Worm (Caenorhabditis elegans) whole organism, late embryonic: Measurements from ENCODE around the gene mspn-1.

Experiments used
- ceh-24 ChIP-seq: sonication (generic microtip); optimal IDR thresholded peaks from 2 replicates; lab custom pipeline; 2016; ENCODE audit warnings: mild to moderate bottlenecking, missing genetic modification characterization, missing compliant biosample characterization
- fkh-6 ChIP-seq: sonication (generic microtip); optimal IDR thresholded peaks from 2 replicates; lab custom pipeline; 2016; ENCODE audit warnings: missing genetic modification characterization, missing compliant biosample characterization
- gmeb-2 ChIP-seq: sonication (generic microtip); optimal IDR thresholded peaks from 2 replicates; lab custom pipeline; 2016; ENCODE audit warnings: missing genetic modification characterization, inconsistent platforms, missing compliant biosample characterization
- lim-6 ChIP-seq: sonication (generic microtip); optimal IDR thresholded peaks from 2 replicates; lab custom pipeline; 2016; ENCODE audit warnings: missing genetic modification characterization, missing compliant biosample characterization
- npax-4 ChIP-seq: sonication (generic microtip); optimal IDR thresholded peaks from 2 replicates; lab custom pipeline; 2016; ENCODE audit warnings: missing genetic modification characterization, missing compliant biosample characterization
- pag-3 ChIP-seq: sonication (generic microtip); optimal IDR thresholded peaks from 2 replicates; lab custom pipeline; 2016; ENCODE audit warnings: missing compliant biosample characterization, missing genetic modification characterization, borderline replicate concordance
- rnt-1 ChIP-seq: sonication (generic microtip); optimal IDR thresholded peaks from 2 replicates; lab custom pipeline; 2016; ENCODE audit warnings: missing genetic modification characterization, missing compliant biosample characterization
- sox-4 ChIP-seq: sonication (generic microtip); optimal IDR thresholded peaks from 2 replicates; lab custom pipeline; 2017; ENCODE audit warnings: mild to moderate bottlenecking, missing genetic modification characterization, inconsistent platforms, missing compliant biosample characterization
- tbx-7 ChIP-seq: sonication (generic microtip); optimal IDR thresholded peaks from 2 replicates; lab custom pipeline; 2016; ENCODE audit warnings: missing genotype, missing genetic modification characterization, missing compliant biosample characterization

- TF ChIP-seq gmeb-2 (tag; lab: Kevin White, UChicago) (no peak), ceh-24 (tag; lab: Kevin White, UChicago) (no peak), fkh-6 (tag; lab: Kevin White, UChicago) (no peak), pag-3 (no peak), tbx-7 (tag; lab: Kevin White, UChicago) (no peak), npax-4 (tag; lab: Kevin White, UChicago) (no peak), rnt-1 (tag; lab: Kevin White, UChicago) (no peak), lim-6 (tag; lab: Kevin White, UChicago) (no peak), sox-4 (no peak)
Measured at ce11 chrIV:10191498-10191897, 13.7 kb downstream of the mspn-1 start.
